Fruit fly (Drosophila melanogaster) whole organism: ENCODE measurements around the gene CG33791.

Experiments
- CG8478 ChIP-seq: fragments of >200 bp; optimal IDR thresholded peaks from 2 replicates; lab custom pipeline; 2018; ENCODE audit warnings: inconsistent platforms
- Dll ChIP-seq: fragments of >200 bp; optimal IDR thresholded peaks from 2 replicates; lab custom pipeline; 2017
- EcR ChIP-seq, 2 experiments: fragments of >200 bp; optimal IDR thresholded peaks; 2 replicates each; lab custom pipeline; 2017; ENCODE audit warnings: missing biosample characterization in 2 of 2, missing genetic modification characterization in 2 of 2, missing genetic modification reagents in 2 of 2
- pan ChIP-seq: fragments of >200 bp; optimal IDR thresholded peaks from 2 replicates; lab custom pipeline; 2017
- psq ChIP-seq: fragments of >200 bp; optimal IDR thresholded peaks from 2 replicates; lab custom pipeline; 2017

DNA sequence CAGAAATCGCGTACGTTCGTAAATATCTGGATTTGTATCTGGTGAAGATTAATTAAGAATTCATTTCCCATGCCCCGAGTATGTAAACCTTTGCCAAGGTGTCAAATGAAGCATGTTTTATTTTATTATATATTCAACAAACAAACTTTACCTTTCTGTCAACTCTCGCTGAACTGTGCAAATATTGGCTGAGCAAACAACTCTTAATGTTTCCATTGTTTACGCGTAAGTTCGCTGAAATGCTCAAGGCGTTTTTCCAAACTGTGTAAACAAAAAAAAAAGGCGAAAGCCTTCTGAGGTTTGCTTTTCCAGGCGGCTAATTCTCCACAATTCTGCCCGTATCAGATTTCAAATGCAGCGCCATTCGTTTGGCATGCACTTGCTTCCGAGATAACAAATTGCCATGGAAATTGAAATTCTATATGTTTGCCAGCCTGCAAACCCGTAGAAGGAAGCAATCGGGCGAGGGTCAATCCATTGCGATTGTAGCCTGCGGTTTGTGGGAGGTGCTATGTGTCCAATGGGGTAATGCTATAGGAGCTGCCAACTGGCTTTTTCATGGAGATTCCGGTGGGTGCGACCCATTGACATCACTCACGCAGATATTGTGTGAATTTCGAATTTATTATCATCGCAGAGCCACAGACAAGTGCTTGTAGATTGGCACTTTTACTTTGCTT is 10.9 kb upstream of the CG33791 start:
- no peak for TF ChIP-seq pan (lab: Kevin White, UChicago)
- no peak for TF ChIP-seq psq (lab: Kevin White, UChicago)
- no peak for TF ChIP-seq EcR (GFP tag; optimal IDR thresholded peaks at IDR 0.05; lab: Kevin White, UChicago)
- no peak for TF ChIP-seq CG8478 (lab: Kevin White, UChicago)
- TF ChIP-seq Dll (lab: Kevin White, UChicago), result no peak
